Fruit fly (Drosophila melanogaster): Measurements from ENCODE around the gene IFT46.

Gene IFT46

DNA sequence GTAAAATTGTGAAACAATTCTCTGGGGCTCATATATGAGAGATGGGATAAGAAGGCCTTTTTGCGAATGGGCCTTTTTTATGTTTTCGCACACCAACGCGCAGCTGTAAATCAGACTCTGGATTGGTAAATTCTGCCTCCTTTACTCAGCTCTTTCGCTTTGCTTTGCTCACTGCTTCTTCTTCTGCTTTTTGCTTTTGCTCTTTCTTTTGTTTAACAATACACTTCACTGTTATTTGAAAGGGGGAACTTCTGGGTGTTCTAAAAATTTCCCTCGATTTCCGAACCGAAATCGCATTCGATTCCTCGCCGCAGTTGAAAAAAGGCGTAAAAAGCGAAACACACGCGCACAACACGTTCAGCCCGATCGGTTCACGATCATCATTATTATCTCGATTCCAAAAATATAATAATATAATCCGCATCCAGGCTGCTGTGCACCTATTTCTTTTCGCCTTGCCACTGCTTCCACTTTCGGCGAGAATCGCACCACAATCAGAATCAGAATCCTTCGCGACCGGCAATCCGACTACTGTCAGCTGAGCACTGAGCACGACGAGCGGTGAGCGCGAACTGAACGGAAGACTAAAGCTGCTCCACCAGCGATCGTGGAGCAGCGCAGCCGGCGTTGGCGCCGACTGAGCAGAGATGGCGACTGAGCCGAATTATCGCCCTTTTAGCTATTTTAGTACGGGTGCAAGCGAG is 44.0 kb downstream of the IFT46 start (continued):
- TF ChIP-seq CG11085 (GFP tag; IDR thresholded peaks at IDR 0.05) (no peak), CG34224 (GFP tag; IDR thresholded peaks at IDR 0.05; ENCODE audit: partially characterized antibody) (0 out of 3 replicates have a peak, but pooled peaks have one; percentile 8), luna (GFP tag; optimal IDR thresholded peaks at IDR 0.05) (no peak), chinmo (GFP tag; IDR thresholded peaks at IDR 0.05; ENCODE audit: partially characterized antibody) (peak; percentile 76; the same call in 2 of the 4 replicates), Dip2 (GFP tag; IDR thresholded peaks at IDR 0.05) (no peak), Sry-δ (GFP tag; optimal IDR thresholded peaks at IDR 0.05) (no peak), CG9817 (tag; optimal IDR thresholded peaks at IDR 0.05) (no peak), dimm (GFP tag; IDR thresholded peaks at IDR 0.05) (no peak), Lhr (GFP tag; optimal IDR thresholded peaks at IDR 0.05) (no peak), CG12299 (tag; optimal IDR thresholded peaks at IDR 0.05) (no peak), grau (tag; optimal IDR thresholded peaks at IDR 0.05) (no peak), kah (GFP tag; optimal IDR thresholded peaks at IDR 0.05) (peak; percentile 13), hb (GFP tag; IDR thresholded peaks at IDR 0.05; ENCODE audit: partially characterized antibody) (no peak), cato (GFP tag; optimal IDR thresholded peaks at IDR 0.05; ENCODE audit: borderline replicate concordance) (no peak), psq (GFP tag; optimal IDR thresholded peaks at IDR 0.05) (no peak), Taf1 (GFP tag; IDR thresholded peaks at IDR 0.05) (no peak), nerfin-2 (GFP tag; IDR thresholded peaks at IDR 0.05; ENCODE audit: partially characterized antibody) (peak; percentile 43), Mrtf (GFP tag; IDR thresholded peaks at IDR 0.05) (no peak), CG4360 (GFP tag; IDR thresholded peaks at IDR 0.05) (no peak), Elba2 (GFP tag; optimal IDR thresholded peaks at IDR 0.05) (no peak), lmd (GFP tag; IDR thresholded peaks at IDR 0.05) (no peak), CG2889 (GFP tag; IDR thresholded peaks at IDR 0.05) (no peak), CG16779 (GFP tag; IDR thresholded peaks at IDR 0.05) (no peak), ci (GFP tag; IDR thresholded peaks at IDR 0.05) (peak; percentile 57; the same call in 1 of the 3 replicates), bigmax (GFP tag; optimal IDR thresholded peaks at IDR 0.05) (no peak), al (GFP tag; IDR thresholded peaks at IDR 0.05) (no peak), CG18619 (GFP tag; optimal IDR thresholded peaks at IDR 0.05) (no peak), Hr78 (GFP tag; optimal IDR thresholded peaks at IDR 0.05) (no peak), CG14014 (GFP tag; IDR thresholded peaks at IDR 0.05) (no peak; the same call in 1 of the 2 replicates), unpg (GFP tag; optimal IDR thresholded peaks at IDR 0.05) (peak; percentile 4), ro (GFP tag; IDR thresholded peaks at IDR 0.05) (no peak), klu (GFP tag; IDR thresholded peaks at IDR 0.05) (no peak), Fer3 (tag; optimal IDR thresholded peaks at IDR 0.05) (no peak), p53 (GFP tag; optimal IDR thresholded peaks at IDR 0.05) (no peak), kni (GFP tag; optimal IDR thresholded peaks at IDR 0.05) (no peak), sug (tag; optimal IDR thresholded peaks at IDR 0.05) (peak; percentile 25), sens-2 (GFP tag; IDR thresholded peaks at IDR 0.05) (no peak), Meics (GFP tag; optimal IDR thresholded peaks at IDR 0.05) (no peak), twi (tag; optimal IDR thresholded peaks at IDR 0.05) (no peak), NC2α (GFP tag; optimal IDR thresholded peaks at IDR 0.05) (no peak), CG4820 (GFP tag; optimal IDR thresholded peaks at IDR 0.05) (no peak), Ets65A (GFP tag) (peak; percentile 81), org-1 (GFP tag; optimal IDR thresholded peaks at IDR 0.05) (no peak), dmrt99B (tag; optimal IDR thresholded peaks at IDR 0.05) (no peak), grn (GFP tag; optimal IDR thresholded peaks at IDR 0.05) (peak; percentile 8), h (optimal IDR thresholded peaks at IDR 0.05) (no peak), crp (GFP tag; optimal IDR thresholded peaks at IDR 0.05) (no peak), CG17186 (GFP tag; optimal IDR thresholded peaks at IDR 0.05) (no peak), CG7928 (GFP tag; optimal IDR thresholded peaks at IDR 0.05) (no peak), CG1792 (GFP tag; optimal IDR thresholded peaks at IDR 0.05) (no peak), sima (GFP tag; optimal IDR thresholded peaks at IDR 0.05) (no peak)
